Fruit fly (Drosophila melanogaster) whole organism, wandering third instar larva: ENCODE measurements around the gene CG17826.

Experiments used
- Abd-B ChIP-seq: fragments of >200 bp; optimal IDR thresholded peaks from 2 replicates; lab custom pipeline; 2017; ENCODE audit warnings: missing biosample characterization, missing genetic modification characterization
- CG32264 ChIP-seq: fragments of 200-800 bp; sonication (Bioruptor generic); optimal IDR thresholded peaks from 2 replicates; lab custom pipeline; 2016; ENCODE audit warnings: missing biosample characterization, missing genetic modification characterization
- CG9705 ChIP-seq: fragments of 200-800 bp; sonication (Bioruptor generic); optimal IDR thresholded peaks from 2 replicates; lab custom pipeline; 2018; ENCODE audit warnings: missing biosample characterization, mild to moderate bottlenecking, missing genetic modification characterization
- CrebA ChIP-seq: fragments of 200-800 bp; sonication (Bioruptor generic); optimal IDR thresholded peaks from 2 replicates; lab custom pipeline; 2016; ENCODE audit warnings: missing biosample characterization, mild to moderate bottlenecking, missing genetic modification characterization, borderline replicate concordance
- Dfd ChIP-seq: fragments of >200 bp; optimal IDR thresholded peaks from 2 replicates; lab custom pipeline; 2017; ENCODE audit warnings: missing biosample characterization, missing genetic modification characterization
- Dif ChIP-seq: fragments of 200-275, 200-300 bp; sonication (Bioruptor generic); optimal IDR thresholded peaks from 2 replicates; lab custom pipeline; 2018; ENCODE audit warnings: missing biosample characterization, missing genetic modification characterization; ENCODE audit not compliant: partially characterized antibody
- GATAd ChIP-seq: sonication (Bioruptor generic); optimal IDR thresholded peaks from 2 replicates; lab custom pipeline; 2016; ENCODE audit warnings: missing biosample characterization, missing genetic modification characterization
- HLH106 ChIP-seq: fragments of 200-800 bp; optimal IDR thresholded peaks from 3 replicates; lab custom pipeline; 2019; ENCODE audit warnings: missing biosample characterization, mild to moderate bottlenecking, missing genetic modification characterization, moderate library complexity
- Hnf4 ChIP-seq: fragments of 200-800 bp; sonication (Bioruptor generic); optimal IDR thresholded peaks from 2 replicates; lab custom pipeline; 2016; ENCODE audit warnings: missing biosample characterization, mild to moderate bottlenecking, missing genetic modification characterization
- Hr78 ChIP-seq: fragments of >200 bp; optimal IDR thresholded peaks from 2 replicates; lab custom pipeline; 2017; ENCODE audit warnings: missing biosample characterization, missing genetic modification characterization
- Jra ChIP-seq: sonication (Bioruptor generic); optimal IDR thresholded peaks from 2 replicates; lab custom pipeline; 2016; ENCODE audit warnings: missing biosample characterization, missing genetic modification characterization
- Myc ChIP-seq: fragments of >200 bp; optimal IDR thresholded peaks from 2 replicates; lab custom pipeline; 2017
- N ChIP-seq: fragments of >200 bp; optimal IDR thresholded peaks from 2 replicates; lab custom pipeline; 2018; ENCODE audit warnings: missing biosample characterization, missing external identifiers, missing genetic modification characterization
- OdsH ChIP-seq: fragments of 200-800 bp; sonication (Bioruptor generic); optimal IDR thresholded peaks from 2 replicates; lab custom pipeline; 2016; ENCODE audit warnings: missing biosample characterization, mild to moderate bottlenecking, missing genetic modification characterization
- Rel ChIP-seq, 2 experiments: fragments of 200-800 bp; sonication (Bioruptor generic) in 1 of 2; optimal IDR thresholded peaks; 2 replicates in 1 of 2; 3 replicates in 1 of 2; lab custom pipeline; 2016 to 2019; ENCODE audit warnings: mild to moderate bottlenecking in 2 of 2, missing biosample characterization in 2 of 2, missing genetic modification characterization in 2 of 2, moderate library complexity in 1 of 2
- Sp1 ChIP-seq: fragments of 200-800 bp; sonication (Bioruptor generic); optimal IDR thresholded peaks from 3 replicates; lab custom pipeline; 2019; ENCODE audit warnings: missing biosample characterization, mild to moderate bottlenecking, missing genetic modification characterization, moderate library complexity
- Vsx2 ChIP-seq: fragments of 200-300, 225-300 bp; sonication (Bioruptor generic); optimal IDR thresholded peaks from 2 replicates; lab custom pipeline; 2018; ENCODE audit warnings: missing biosample characterization, missing genetic modification characterization; ENCODE audit not compliant: partially characterized antibody
- br ChIP-seq: fragments of 200-800 bp; sonication (Bioruptor generic); optimal IDR thresholded peaks from 2 replicates; lab custom pipeline; 2016; ENCODE audit warnings: missing biosample characterization, missing genetic modification characterization
- dl ChIP-seq, 2 experiments: fragments of 175-275, 200-275 bp in 1 of 2; fragments of 200-275 bp in 1 of 2; sonication (Bioruptor generic); optimal IDR thresholded peaks; lab custom pipeline; 2018; ENCODE audit warnings: mild to moderate bottlenecking in 2 of 2, missing biosample characterization in 2 of 2, missing genetic modification characterization in 2 of 2, moderate library complexity in 2 of 2; ENCODE audit not compliant: partially characterized antibody in 2 of 2, insufficient read depth in 1 of 2
- dmrt93B ChIP-seq: fragments of 200-800 bp; sonication (Bioruptor generic); optimal IDR thresholded peaks from 2 replicates; lab custom pipeline; 2018; ENCODE audit warnings: missing biosample characterization, mild to moderate bottlenecking, missing genetic modification characterization
- ey ChIP-seq: fragments of 200-800 bp; sonication (Bioruptor generic); optimal IDR thresholded peaks from 2 replicates; lab custom pipeline; 2016; ENCODE audit warnings: missing biosample characterization, missing genetic modification characterization
- foxo ChIP-seq, 2 experiments: fragments of 200-800 bp; sonication (Bioruptor generic); optimal IDR thresholded peaks; 2 replicates in 1 of 2; 3 replicates in 1 of 2; lab custom pipeline; 2016 to 2017; ENCODE audit warnings: missing biosample characterization in 2 of 2, missing genetic modification characterization in 2 of 2
- h ChIP-seq: fragments of 200-800 bp; sonication (Bioruptor generic); optimal IDR thresholded peaks from 3 replicates; lab custom pipeline; 2016; ENCODE audit warnings: missing biosample characterization, mild to moderate bottlenecking, missing genetic modification characterization
- jim ChIP-seq: fragments of 175-275, 200-325 bp; sonication (Bioruptor generic); optimal IDR thresholded peaks from 2 replicates; lab custom pipeline; 2016; ENCODE audit warnings: missing biosample characterization, mild to moderate bottlenecking, missing genetic modification characterization
- lola ChIP-seq: fragments of >200 bp; optimal IDR thresholded peaks from 2 replicates; lab custom pipeline; 2017; ENCODE audit warnings: missing biosample characterization, missing genetic modification characterization
- pan ChIP-seq: fragments of >200 bp; optimal IDR thresholded peaks from 2 replicates; lab custom pipeline; 2017
- psq ChIP-seq: fragments of 200-800 bp; sonication (Bioruptor generic); optimal IDR thresholded peaks from 3 replicates; lab custom pipeline; 2017; ENCODE audit warnings: missing biosample characterization, mild to moderate bottlenecking, missing genetic modification characterization, moderate library complexity
- rgr ChIP-seq: fragments of 200-800 bp; sonication (Bioruptor generic); optimal IDR thresholded peaks from 3 replicates; lab custom pipeline; 2016; ENCODE audit warnings: missing biosample characterization, mild to moderate bottlenecking, missing genetic modification characterization
- sage ChIP-seq: fragments of 200-800 bp; sonication (Bioruptor generic); optimal IDR thresholded peaks from 2 replicates; lab custom pipeline; 2016; ENCODE audit warnings: missing biosample characterization, mild to moderate bottlenecking, missing genetic modification characterization
- sv ChIP-seq: fragments of 200-800 bp; sonication (Bioruptor generic); optimal IDR thresholded peaks from 3 replicates; lab custom pipeline; 2016; ENCODE audit warnings: missing biosample characterization, missing genetic modification characterization
- tai ChIP-seq: sonication (Bioruptor generic); optimal IDR thresholded peaks from 2 replicates; lab custom pipeline; 2016; ENCODE audit warnings: missing biosample characterization, missing genetic modification characterization
- usp ChIP-seq: fragments of >200 bp; optimal IDR thresholded peaks from 2 replicates; lab custom pipeline; 2017; ENCODE audit warnings: missing biosample characterization, missing genetic modification characterization
- woc ChIP-seq: sonication (Bioruptor generic); optimal IDR thresholded peaks from 2 replicates; lab custom pipeline; 2016; ENCODE audit warnings: missing biosample characterization, mild to moderate bottlenecking, missing genetic modification characterization

Gene CG17826

dm6 chr3L:11949539-11949938 lies at the start of gene CG17826:
TSS of gene CG17826 (plus strand) at chr3L:11949839.
- no peak for TF ChIP-seq tai (GFP tag; lab: Kevin White, UChicago)
- no peak for TF ChIP-seq ey (GFP tag; lab: Kevin White, UChicago)
- no peak for TF ChIP-seq Dfd (GFP tag; lab: Kevin White, UChicago)
- TF ChIP-seq usp (GFP tag; lab: Kevin White, UChicago): no peak
- TF ChIP-seq br (GFP tag; lab: Kevin White, UChicago): no peak
- no peak for TF ChIP-seq HLH106 (tag; lab: Kevin White, UChicago)
- TF ChIP-seq h: no peak
- TF ChIP-seq jim (GFP tag; lab: Kevin White, UChicago): no peak
- TF ChIP-seq GATAd (GFP tag; lab: Kevin White, UChicago): no peak
- no peak for TF ChIP-seq woc
- no peak for TF ChIP-seq Hr78 (GFP tag; lab: Kevin White, UChicago)
- no peak for TF ChIP-seq dl (GFP tag; optimal IDR thresholded peaks at IDR 0.05; lab: Kevin White, UChicago; ENCODE audit: insufficient read depth in 1 of 2, partially characterized antibody in 2 of 2)
- no peak for TF ChIP-seq rgr (GFP tag; lab: Kevin White, UChicago)
- TF ChIP-seq Rel (GFP tag; optimal IDR thresholded peaks at IDR 0.05; lab: Kevin White, UChicago): no peak
- no peak for TF ChIP-seq Rel (tag; optimal IDR thresholded peaks at IDR 0.05; lab: Kevin White, UChicago)
- no peak for TF ChIP-seq OdsH
- TF ChIP-seq CrebA (GFP tag; lab: Kevin White, UChicago): no peak
- no peak for TF ChIP-seq Dif (GFP tag; lab: Kevin White, UChicago)
- TF ChIP-seq Hnf4 (GFP tag; lab: Kevin White, UChicago): no peak
- no peak for TF ChIP-seq Sp1 (GFP tag; lab: Kevin White, UChicago)

dm6 chr3L:11918217-11918616 lies 31.4 kb upstream of the CG17826 start:
- TF ChIP-seq Myc (lab: Kevin White, UChicago) (peak; percentile 84), CrebA (GFP tag; lab: Kevin White, UChicago) (no peak), dmrt93B (no peak), lola (GFP tag; lab: Kevin White, UChicago) (peak; percentile 35), Vsx2 (GFP tag; lab: Kevin White, UChicago) (peak; percentile 70), N (GFP tag; lab: Kevin White, UChicago) (peak; percentile 47), ey (GFP tag; lab: Kevin White, UChicago) (no peak), Dif (GFP tag; lab: Kevin White, UChicago) (peak; percentile 21)
- TF ChIP-seq, all 38 proteins: peak for 5

- TF ChIP-seq HLH106 (tag; lab: Kevin White, UChicago) (no peak), Hnf4 (GFP tag; lab: Kevin White, UChicago) (no peak), N (GFP tag; lab: Kevin White, UChicago) (no peak), lola (GFP tag; lab: Kevin White, UChicago) (no peak), Abd-B (GFP tag; lab: Kevin White, UChicago) (no peak), pan (lab: Kevin White, UChicago) (no peak), br (GFP tag; lab: Kevin White, UChicago) (no peak), rgr (GFP tag; lab: Kevin White, UChicago) (no peak)
- TF ChIP-seq, all 38 proteins: peak for 0
Measured at dm6 chr3L:11921213-11921612, 28.4 kb upstream of the CG17826 start, which contains the start of gene CG11588. TSS of gene CG11588 (plus strand) at chr3L:11921513.

- no peak for TF ChIP-seq foxo (GFP tag; optimal IDR thresholded peaks at IDR 0.05; lab: Kevin White, UChicago)
- no peak for TF ChIP-seq CrebA (GFP tag; lab: Kevin White, UChicago)
- TF ChIP-seq CG9705 (GFP tag; lab: Kevin White, UChicago): no peak
- TF ChIP-seq woc: no peak
- TF ChIP-seq pan (lab: Kevin White, UChicago): no peak
- TF ChIP-seq Jra: no peak
Measured at dm6 chr3L:11924657-11925056, 25.0 kb upstream of the CG17826 start, which contains the start of gene SdhAL. TSS of gene SdhAL (minus strand) at chr3L:11924757.

dm6 chr3L:11925382-11925781 lies 24.3 kb upstream of the CG17826 start:
- TF ChIP-seq Hnf4 (GFP tag; lab: Kevin White, UChicago) (no peak), Rel (GFP tag; optimal IDR thresholded peaks at IDR 0.05; lab: Kevin White, UChicago) (no peak), Rel (tag; optimal IDR thresholded peaks at IDR 0.05; lab: Kevin White, UChicago) (no peak), sv (GFP tag; lab: Kevin White, UChicago) (no peak), CG32264 (GFP tag; lab: Kevin White, UChicago) (no peak), h (no peak), dmrt93B (no peak), psq (GFP tag; lab: Kevin White, UChicago) (no peak), br (GFP tag; lab: Kevin White, UChicago) (no peak), jim (GFP tag; lab: Kevin White, UChicago) (no peak), woc (no peak), Hr78 (GFP tag; lab: Kevin White, UChicago) (no peak), CrebA (GFP tag; lab: Kevin White, UChicago) (no peak), Dfd (GFP tag; lab: Kevin White, UChicago) (no peak), HLH106 (tag; lab: Kevin White, UChicago) (no peak), sage (GFP tag; lab: Kevin White, UChicago) (no peak), GATAd (GFP tag; lab: Kevin White, UChicago) (no peak)
